Fruit fly (Drosophila melanogaster) S2 (cell line): ENCODE results near the gene CG16734.

ENCODE experiments used
- CG8478 ChIP-seq: fragments of >200 bp; optimal IDR thresholded peaks from 2 replicates; lab custom pipeline; 2018
- CTCF ChIP-seq, 2 experiments: fragments of >200 bp; optimal IDR thresholded peaks; 2 replicates each; lab custom pipeline; 2018

DNA sequence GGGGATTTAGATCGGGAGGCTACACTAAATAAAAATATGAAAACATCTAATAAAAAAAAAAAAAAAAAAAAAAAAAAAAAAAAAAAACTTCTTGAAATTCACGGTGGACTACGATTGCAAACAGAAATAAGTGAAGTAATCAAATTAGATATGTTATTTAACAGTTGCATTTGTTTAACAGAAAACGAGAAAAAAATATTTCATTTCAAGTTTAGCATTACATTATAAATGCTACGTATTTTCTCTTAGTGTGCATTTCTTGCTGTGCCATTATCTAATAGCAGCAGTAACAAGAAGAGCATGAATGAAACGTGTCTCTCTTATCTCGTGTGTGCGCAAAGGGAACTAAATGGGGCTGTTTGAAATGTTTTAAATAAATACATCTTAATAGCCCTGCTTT, 30.0 kb upstream of the CG16734 start:
- TF ChIP-seq CTCF (optimal IDR thresholded peaks at IDR 0.05; lab: Kevin White, UChicago) (no peak), CG8478 (lab: Kevin White, UChicago) (no peak)
